Fruit fly (Drosophila melanogaster): Measurements from ENCODE around the gene Ca-beta.

Gene Ca-beta

DNA sequence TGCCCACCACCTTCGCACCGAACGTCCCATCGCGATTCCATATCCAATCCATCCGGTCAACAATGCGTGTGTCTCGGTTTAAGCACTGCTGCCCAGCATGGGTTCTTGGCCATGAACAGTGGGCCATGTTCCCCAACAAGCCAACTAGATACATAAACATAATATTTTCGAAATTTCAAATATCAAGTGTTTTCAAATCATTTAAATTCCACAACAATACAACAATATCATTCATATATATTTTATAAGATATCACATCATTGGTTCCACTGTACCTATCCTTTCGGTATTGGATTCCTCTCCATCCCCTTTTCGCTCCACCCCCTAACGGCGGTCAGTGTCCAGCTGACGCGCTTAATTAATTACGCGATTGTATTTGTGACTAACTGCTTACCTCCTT is 18.7 kb upstream of the Ca-beta start (continued):
- TF ChIP-seq CG8388 (GFP tag; optimal IDR thresholded peaks at IDR 0.05), result peak; percentile 12
- no peak for TF ChIP-seq NK7.1 (GFP tag; optimal IDR thresholded peaks at IDR 0.05)
- TF ChIP-seq dysf (GFP tag; IDR thresholded peaks at IDR 0.05), result 0 out of 3 replicates have a peak, but pooled peaks have one; percentile 23
- peak; percentile 34 for TF ChIP-seq unpg (GFP tag; optimal IDR thresholded peaks at IDR 0.05)
- no peak for TF ChIP-seq hkb (optimal IDR thresholded peaks at IDR 0.05)
- TF ChIP-seq hkb (GFP tag; IDR thresholded peaks at IDR 0.05), result peak; percentile 30; the same call in 1 of the 2 replicates
- no peak for TF ChIP-seq Lpt (GFP tag; optimal IDR thresholded peaks at IDR 0.05)
- peak; percentile 47; the same call in 1 of the 2 replicates for TF ChIP-seq CG17328 (GFP tag; IDR thresholded peaks at IDR 0.05)
- 0 out of 2 replicates have a peak, but pooled peaks have one; percentile 34 for TF ChIP-seq CG32767 (GFP tag; IDR thresholded peaks at IDR 0.05)
- TF ChIP-seq CG8765 (GFP tag; IDR thresholded peaks at IDR 0.05), result 0 out of 2 replicates have a peak, but pooled peaks have one; percentile 21
- peak; percentile 31 for TF ChIP-seq CG7839 (tag; optimal IDR thresholded peaks at IDR 0.05)
- TF ChIP-seq CG42726 (GFP tag; IDR thresholded peaks at IDR 0.05; ENCODE audit: partially characterized antibody), result no peak
- no peak for TF ChIP-seq eve (GFP tag; optimal IDR thresholded peaks at IDR 0.05)
- peak; percentile 2 for TF ChIP-seq CG4707 (GFP tag; optimal IDR thresholded peaks at IDR 0.05)
- TF ChIP-seq Med (GFP tag), result peak; percentile 6
- 0 out of 2 replicates have a peak, but pooled peaks have one; percentile 19 for TF ChIP-seq CG14667 (GFP tag; IDR thresholded peaks at IDR 0.05)
- no peak for TF ChIP-seq CG5245 (GFP tag; optimal IDR thresholded peaks at IDR 0.05)
- peak; percentile 43; the same call in 1 of the 3 replicates for TF ChIP-seq CG11695 (GFP tag; IDR thresholded peaks at IDR 0.05)
- peak; percentile 23 for TF ChIP-seq grau (tag; optimal IDR thresholded peaks at IDR 0.05)
- peak; percentile 17 for TF ChIP-seq Xbp1 (GFP tag; optimal IDR thresholded peaks at IDR 0.05)
- TF ChIP-seq CG31224 (GFP tag; IDR thresholded peaks at IDR 0.05), result 0 out of 2 replicates have a peak, but pooled peaks have one; percentile 27
- TF ChIP-seq GATAe (GFP tag; conservative IDR thresholded peaks at IDR 0.05), result no peak
- peak; percentile 12; the same call in 1 of the 2 replicates for TF ChIP-seq onecut (GFP tag; IDR thresholded peaks at IDR 0.05)
- TF ChIP-seq CG7556 (GFP tag; optimal IDR thresholded peaks at IDR 0.05), result peak; percentile 12

DNA sequence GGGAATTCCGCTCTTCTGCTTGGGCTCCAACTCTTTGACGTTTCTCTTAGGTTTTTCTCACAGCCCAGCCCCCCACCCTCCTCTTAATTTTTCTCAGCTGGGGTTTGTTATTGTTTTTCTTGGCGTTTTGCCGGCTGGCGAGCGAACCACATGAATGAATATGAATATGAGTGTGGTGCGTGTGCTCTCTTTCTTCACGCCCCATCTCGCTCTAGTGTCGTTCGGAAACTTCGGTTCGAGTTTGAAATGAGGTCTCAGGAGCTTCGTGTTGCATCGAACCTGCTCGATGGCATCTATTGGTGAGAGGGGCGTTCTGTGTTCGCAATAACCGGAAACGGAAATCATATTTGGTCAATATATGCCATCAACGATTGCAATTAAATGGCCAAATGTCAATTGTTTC is 18.0 kb upstream of the Ca-beta start:
- TF ChIP-seq CG2120 (GFP tag; optimal IDR thresholded peaks at IDR 0.05), result no peak
- no peak for TF ChIP-seq CG8359 (GFP tag; optimal IDR thresholded peaks at IDR 0.05; ENCODE audit: borderline replicate concordance)
- 0 out of 2 replicates have a peak, but pooled peaks have one; percentile 5 for TF ChIP-seq onecut (GFP tag; IDR thresholded peaks at IDR 0.05)
- TF ChIP-seq Med (GFP tag), result peak; percentile 82
- no peak for TF ChIP-seq bigmax (GFP tag; optimal IDR thresholded peaks at IDR 0.05)
- no peak for TF ChIP-seq tgo (GFP tag; IDR thresholded peaks at IDR 0.05)
- no peak for TF ChIP-seq CG18619 (GFP tag; optimal IDR thresholded peaks at IDR 0.05)
- TF ChIP-seq pan (optimal IDR thresholded peaks at IDR 0.05), result no peak
- TF ChIP-seq pan (GFP tag; optimal IDR thresholded peaks at IDR 0.05 in 1 of 2, IDR thresholded peaks at IDR 0.05 in 1 of 2), result peak in 1 of 2 experiments; percentile 16
- TF ChIP-seq CG15514 (GFP tag; optimal IDR thresholded peaks at IDR 0.05), result peak; percentile 9
- TF ChIP-seq abd-A (tag; optimal IDR thresholded peaks at IDR 0.05), result peak; percentile 35
- peak; percentile 90 for TF ChIP-seq crol (GFP tag; IDR thresholded peaks at IDR 0.05)
- TF ChIP-seq row (GFP tag; IDR thresholded peaks at IDR 0.05), result no peak
- TF ChIP-seq CG3163 (GFP tag; optimal IDR thresholded peaks at IDR 0.05), result peak; percentile 99
- peak; percentile 71; the same call in 2 of the 4 replicates for TF ChIP-seq chinmo (GFP tag; IDR thresholded peaks at IDR 0.05; ENCODE audit: partially characterized antibody)
- no peak for TF ChIP-seq tio (GFP tag; optimal IDR thresholded peaks at IDR 0.05)
- peak; percentile 97 for TF ChIP-seq Deaf1 (tag; optimal IDR thresholded peaks at IDR 0.05)
- TF ChIP-seq CG13424 (tag; optimal IDR thresholded peaks at IDR 0.05), result no peak
- peak; percentile 5 for TF ChIP-seq lab (GFP tag; optimal IDR thresholded peaks at IDR 0.05)
- TF ChIP-seq Adf1 (GFP tag; IDR thresholded peaks at IDR 0.05), result no peak
- TF ChIP-seq CG14014 (GFP tag; IDR thresholded peaks at IDR 0.05), result no peak
- TF ChIP-seq Aef1 (GFP tag; IDR thresholded peaks at IDR 0.05), result peak; percentile 60; the same call in 2 of the 3 replicates
- peak; percentile 37 for TF ChIP-seq sens (GFP tag)
- TF ChIP-seq Ets97D (GFP tag; optimal IDR thresholded peaks at IDR 0.05), result peak; percentile 75
- TF ChIP-seq CG7745 (tag; optimal IDR thresholded peaks at IDR 0.05), result peak; percentile 64
- TF ChIP-seq CG18011 (GFP tag; optimal IDR thresholded peaks at IDR 0.05), result no peak
- peak; percentile 23 for TF ChIP-seq Jarid2 (GFP tag; optimal IDR thresholded peaks at IDR 0.05)
- peak; percentile 11 for TF ChIP-seq salm (tag; optimal IDR thresholded peaks at IDR 0.05)
- 0 out of 2 replicates have a peak, but pooled peaks have one; percentile 11 for TF ChIP-seq CG31224 (GFP tag; IDR thresholded peaks at IDR 0.05)
